Fruit fly (Drosophila melanogaster) whole organism, pupa: Measurements from ENCODE around the gene CG5191.

Source experiments
- CG10348 ChIP-seq: fragments of 200-800 bp; sonication (Bioruptor generic); IDR thresholded peaks from 2 replicates; pipeline ENCODE4 v1.3.6; 2022; ENCODE audit warnings: missing biosample characterization, missing genetic modification characterization
- CG12605 ChIP-seq: fragments of 200-800 bp; sonication (Bioruptor generic); IDR thresholded peaks from 2 replicates; pipeline ENCODE4 v1.3.6; 2022; ENCODE audit warnings: missing biosample characterization, missing genetic modification characterization
- CG13204 ChIP-seq: fragments of 200-800 bp; sonication (Bioruptor generic); optimal IDR thresholded peaks from 2 replicates; lab custom pipeline; 2018; ENCODE audit warnings: missing biosample characterization, mild to moderate bottlenecking, missing genetic modification characterization, moderate library complexity
- CG14655 ChIP-seq: fragments of 200-800 bp; sonication (Bioruptor generic); optimal IDR thresholded peaks from 3 replicates; lab custom pipeline; 2017; ENCODE audit warnings: mild to moderate bottlenecking, missing biosample characterization, missing genetic modification reagents, missing genetic modification characterization
- CG15710 ChIP-seq: fragments of 200-800 bp; sonication (Bioruptor generic); optimal IDR thresholded peaks from 2 replicates; lab custom pipeline; 2018; ENCODE audit warnings: missing biosample characterization, mild to moderate bottlenecking, missing genetic modification characterization, moderate library complexity
- CG17806 ChIP-seq: fragments of 200-800 bp; sonication (Bioruptor generic); optimal IDR thresholded peaks from 2 replicates; lab custom pipeline; 2018; ENCODE audit warnings: missing biosample characterization, mild to moderate bottlenecking, missing genetic modification characterization, moderate library complexity
- CG32121 ChIP-seq: fragments of 200-800 bp; sonication (Bioruptor generic); IDR thresholded peaks from 2 replicates; pipeline ENCODE4 v1.3.6; 2022; ENCODE audit warnings: missing biosample characterization, missing genetic modification characterization
- CG34367 ChIP-seq: fragments of 200-800 bp; sonication (Bioruptor generic); optimal IDR thresholded peaks from 2 replicates; lab custom pipeline; 2018; ENCODE audit warnings: missing biosample characterization, mild to moderate bottlenecking, missing genetic modification characterization
- CG4496 ChIP-seq: fragments of 200-800 bp; sonication (Bioruptor generic); IDR thresholded peaks from 3 replicates; pipeline ENCODE4 v1.3.6; 2022; ENCODE audit warnings: missing biosample characterization, missing genetic modification characterization
- CG8159 ChIP-seq: fragments of 200-800 bp; sonication (Bioruptor generic); optimal IDR thresholded peaks from 3 replicates; lab custom pipeline; 2018; ENCODE audit warnings: missing biosample characterization, mild to moderate bottlenecking, missing genetic modification characterization, moderate library complexity
- CG8301 ChIP-seq: fragments of 200-800 bp; sonication (Bioruptor generic); optimal IDR thresholded peaks from 2 replicates; lab custom pipeline; 2018; ENCODE audit warnings: missing biosample characterization, mild to moderate bottlenecking, missing genetic modification characterization
- CG9948 ChIP-seq: fragments of 200-800 bp; sonication (Bioruptor generic); optimal IDR thresholded peaks from 2 replicates; lab custom pipeline; 2018; ENCODE audit warnings: missing biosample characterization, mild to moderate bottlenecking, missing genetic modification characterization, moderate library complexity
- D1 ChIP-seq: fragments of 200-800 bp; sonication (Bioruptor generic); optimal IDR thresholded peaks from 2 replicates; lab custom pipeline; 2018; ENCODE audit warnings: missing biosample characterization, mild to moderate bottlenecking, missing genetic modification characterization, moderate library complexity
- EcR ChIP-seq: fragments of 200-800 bp; sonication (Bioruptor generic); optimal IDR thresholded peaks from 3 replicates; lab custom pipeline; 2019; ENCODE audit warnings: missing biosample characterization, missing genetic modification characterization, mild to moderate bottlenecking, moderate library complexity, missing genetic modification reagents
- Ets98B ChIP-seq: fragments of 200-800 bp; sonication (Bioruptor generic); IDR thresholded peaks from 2 replicates; pipeline ENCODE4 v1.3.6; 2022; ENCODE audit warnings: missing biosample characterization, missing genetic modification characterization
- Pif1A ChIP-seq: fragments of 200-800 bp; sonication (Bioruptor generic); optimal IDR thresholded peaks from 3 replicates; lab custom pipeline; 2016; ENCODE audit warnings: missing biosample characterization, missing genetic modification characterization
- Pif1B ChIP-seq: fragments of 200-800 bp; sonication (Bioruptor generic); optimal IDR thresholded peaks from 3 replicates; lab custom pipeline; 2016; ENCODE audit warnings: missing biosample characterization, missing genetic modification characterization
- Snoo ChIP-seq: fragments of 200-800 bp; sonication (Bioruptor generic); optimal IDR thresholded peaks from 3 replicates; lab custom pipeline; 2017; ENCODE audit warnings: missing biosample characterization, mild to moderate bottlenecking, missing genetic modification characterization, inconsistent platforms
- fd96Ca ChIP-seq: fragments of 200-800 bp; sonication (Bioruptor generic); IDR thresholded peaks from 3 replicates; pipeline ENCODE4 v1.3.6; 2022; ENCODE audit warnings: missing biosample characterization, missing genetic modification characterization
- gl ChIP-seq: fragments of 200-800 bp; sonication (Bioruptor generic); optimal IDR thresholded peaks from 2 replicates; lab custom pipeline; 2018; ENCODE audit warnings: missing biosample characterization, mild to moderate bottlenecking, missing genetic modification characterization
- rn ChIP-seq: fragments of 200-800 bp; sonication (Bioruptor generic); IDR thresholded peaks from 2 replicates; pipeline ENCODE4 v1.3.6; 2022; ENCODE audit warnings: missing biosample characterization, missing genetic modification characterization

CG5191 gene

DNA sequence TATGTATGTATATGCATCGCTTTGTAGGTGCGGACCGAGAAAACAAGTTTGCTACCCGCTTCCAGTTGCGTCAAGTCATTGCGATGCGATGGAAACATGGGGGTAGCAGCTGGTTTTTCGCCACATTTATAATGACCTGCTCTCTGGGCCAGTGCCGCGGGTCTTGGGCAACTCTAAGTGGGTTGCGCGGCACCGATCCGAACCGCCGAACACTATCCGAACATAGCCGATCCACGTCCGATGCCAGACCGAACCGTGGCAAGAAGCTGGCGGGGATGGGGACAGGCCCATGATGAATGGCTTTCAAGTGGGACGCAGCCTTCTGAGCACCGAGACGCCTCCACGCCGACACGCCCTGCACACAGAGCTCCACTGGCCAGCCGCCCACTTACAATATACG, 43.4 kb downstream of the CG5191 start:
- TF ChIP-seq D1 (tag; lab: Kevin White, UChicago) (no peak), CG34367 (tag; lab: Kevin White, UChicago) (no peak), CG4496 (GFP tag; lab: Robert Waterston, UW) (peak; percentile 87), CG17806 (tag; lab: Kevin White, UChicago) (no peak), CG12605 (no peak), rn (GFP tag; lab: Robert Waterston, UW) (no peak), CG32121 (peak; percentile 71), CG15710 (tag; lab: Kevin White, UChicago) (no peak), CG8159 (tag; lab: Kevin White, UChicago) (no peak), gl (tag; lab: Kevin White, UChicago) (no peak), CG13204 (peak; percentile 27), Ets98B (GFP tag; lab: Robert Waterston, UW) (peak; percentile 69), EcR (peak; percentile 20), CG8301 (tag; lab: Kevin White, UChicago) (no peak), CG14655 (no peak), Snoo (no peak)

DNA sequence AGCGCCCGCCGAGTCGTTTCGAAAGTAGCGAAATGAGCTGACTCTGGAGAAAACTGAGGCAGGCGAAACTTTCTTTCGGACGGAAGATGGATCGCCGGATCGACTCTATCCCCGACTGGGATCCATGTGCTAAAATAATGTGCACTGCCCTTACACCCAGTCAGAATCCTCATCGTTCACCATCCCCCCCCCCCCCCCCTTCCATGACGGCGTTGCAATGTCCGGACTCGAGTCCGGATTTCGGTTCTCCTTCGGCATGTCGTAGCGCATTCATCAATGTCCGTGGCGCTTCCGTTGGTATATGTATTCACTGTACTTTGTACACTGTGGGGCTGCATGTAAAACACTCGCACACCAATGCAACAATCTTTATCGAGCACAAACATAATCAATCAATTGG, 44.4 kb downstream of the CG5191 start:
- TF ChIP-seq CG8159 (tag; lab: Kevin White, UChicago) (no peak), CG17806 (tag; lab: Kevin White, UChicago) (no peak), Snoo (no peak), CG13204 (no peak), Pif1B (no peak), CG4496 (GFP tag; lab: Robert Waterston, UW) (no peak), CG9948 (tag; lab: Kevin White, UChicago) (no peak), CG12605 (no peak), CG14655 (no peak), D1 (tag; lab: Kevin White, UChicago) (no peak), EcR (no peak), rn (GFP tag; lab: Robert Waterston, UW) (no peak), CG8301 (tag; lab: Kevin White, UChicago) (no peak), Ets98B (GFP tag; lab: Robert Waterston, UW) (no peak), CG10348 (GFP tag; lab: Robert Waterston, UW) (no peak), CG15710 (tag; lab: Kevin White, UChicago) (no peak), CG32121 (no peak), fd96Ca (GFP tag; lab: Robert Waterston, UW) (no peak), gl (tag; lab: Kevin White, UChicago) (no peak)

DNA sequence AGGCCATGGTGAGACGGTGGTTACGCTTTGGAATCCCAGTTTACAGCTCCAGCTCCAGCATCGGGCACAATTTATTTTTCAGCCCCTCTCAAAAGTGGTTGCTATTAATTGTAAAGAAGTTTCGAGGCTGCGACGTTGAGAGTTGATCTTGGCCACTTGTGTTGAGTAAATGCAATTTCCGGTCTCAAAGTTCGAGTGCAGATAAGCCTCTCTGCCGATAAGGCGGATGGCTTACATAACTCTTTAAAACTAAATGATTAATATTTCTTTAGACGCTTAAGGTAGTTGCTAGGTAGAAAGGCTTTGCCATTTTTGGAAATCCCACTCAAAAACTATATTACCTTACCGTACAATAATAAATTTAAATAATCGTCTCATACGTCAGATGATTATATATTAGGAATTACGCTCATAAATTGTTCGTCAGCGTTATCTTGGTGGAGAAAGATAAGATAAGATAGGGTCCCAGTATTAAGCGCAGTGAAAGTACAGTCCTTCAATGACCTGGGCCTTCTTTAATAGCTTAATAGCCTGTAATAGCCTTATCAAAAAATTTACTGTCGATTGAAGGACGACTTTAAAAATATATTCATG, 45.0 kb downstream of the CG5191 start:
- no peak for TF ChIP-seq EcR
- no peak for TF ChIP-seq fd96Ca (GFP tag; lab: Robert Waterston, UW)
- no peak for TF ChIP-seq Pif1B
- no peak for TF ChIP-seq Pif1A (GFP tag; lab: Kevin White, UChicago)
- no peak for TF ChIP-seq CG12605
- no peak for TF ChIP-seq CG34367 (tag; lab: Kevin White, UChicago)
- TF ChIP-seq CG32121 = no peak
- no peak for TF ChIP-seq CG13204
- no peak for TF ChIP-seq CG9948 (tag; lab: Kevin White, UChicago)
- TF ChIP-seq CG10348 (GFP tag; lab: Robert Waterston, UW) = no peak
- TF ChIP-seq CG8301 (tag; lab: Kevin White, UChicago) = no peak
- no peak for TF ChIP-seq Snoo
- TF ChIP-seq CG14655 = no peak
- TF ChIP-seq rn (GFP tag; lab: Robert Waterston, UW) = no peak
- TF ChIP-seq CG15710 (tag; lab: Kevin White, UChicago) = no peak
- TF ChIP-seq CG8159 (tag; lab: Kevin White, UChicago) = no peak
- TF ChIP-seq gl (tag; lab: Kevin White, UChicago) = no peak
- TF ChIP-seq CG17806 (tag; lab: Kevin White, UChicago) = no peak
- TF ChIP-seq Ets98B (GFP tag; lab: Robert Waterston, UW) = no peak
- no peak for TF ChIP-seq D1 (tag; lab: Kevin White, UChicago)

DNA sequence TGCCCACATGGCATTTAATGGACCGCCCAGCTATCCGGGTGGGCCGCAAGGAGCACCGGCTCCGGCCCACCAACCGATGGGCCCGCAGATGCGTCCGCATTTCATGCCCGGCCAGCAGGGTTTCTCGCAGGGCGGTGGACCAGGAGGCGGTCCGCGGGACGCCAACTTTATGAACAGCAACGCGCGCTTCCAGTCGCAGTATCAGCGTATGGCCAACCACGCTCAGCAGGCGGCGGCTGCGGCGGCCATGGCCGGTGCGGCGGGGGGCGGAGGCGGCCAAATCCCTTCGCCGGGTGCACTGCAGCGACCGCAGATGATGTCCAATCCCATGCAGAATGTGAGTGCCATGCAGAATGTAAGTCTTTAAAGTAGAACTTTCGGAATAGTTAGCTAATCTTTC, 47.5 kb downstream of the CG5191 start:
- no peak for TF ChIP-seq CG9948 (tag; lab: Kevin White, UChicago)
- TF ChIP-seq fd96Ca (GFP tag; lab: Robert Waterston, UW) = 0 out of 3 replicates have a peak, but pooled peaks have one; percentile 5

DNA sequence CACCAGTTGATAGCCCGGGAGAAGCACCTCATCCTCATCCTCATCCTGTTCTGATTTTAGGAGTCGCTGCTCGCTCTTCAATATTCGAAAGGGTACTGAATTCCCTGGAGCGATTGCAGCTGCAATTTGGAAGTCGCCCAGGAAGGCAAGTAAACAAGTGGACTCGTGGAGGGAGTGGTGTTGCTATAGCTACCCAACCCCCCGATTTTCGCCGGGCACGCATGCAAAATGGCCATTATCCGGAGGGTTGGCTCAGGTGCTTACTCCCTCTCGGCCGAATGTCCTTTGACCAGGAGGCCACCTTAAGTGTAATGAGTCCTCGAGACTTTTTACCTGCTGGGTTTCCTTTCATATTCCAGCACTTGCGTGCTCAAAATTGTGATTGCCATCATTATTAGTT, 56.1 kb downstream of the CG5191 start, which contains the start of gene CG15923:
TSS of gene CG15923 (minus strand) at position 101 of the 400 bp plus-strand sequence.
- TF ChIP-seq CG12605 (no peak), CG9948 (tag; lab: Kevin White, UChicago) (no peak), CG14655 (no peak), CG13204 (no peak), CG8159 (tag; lab: Kevin White, UChicago) (no peak), CG10348 (GFP tag; lab: Robert Waterston, UW) (no peak), CG15710 (tag; lab: Kevin White, UChicago) (no peak), fd96Ca (GFP tag; lab: Robert Waterston, UW) (no peak), CG17806 (tag; lab: Kevin White, UChicago) (no peak), CG4496 (GFP tag; lab: Robert Waterston, UW) (no peak), Pif1B (no peak)

DNA sequence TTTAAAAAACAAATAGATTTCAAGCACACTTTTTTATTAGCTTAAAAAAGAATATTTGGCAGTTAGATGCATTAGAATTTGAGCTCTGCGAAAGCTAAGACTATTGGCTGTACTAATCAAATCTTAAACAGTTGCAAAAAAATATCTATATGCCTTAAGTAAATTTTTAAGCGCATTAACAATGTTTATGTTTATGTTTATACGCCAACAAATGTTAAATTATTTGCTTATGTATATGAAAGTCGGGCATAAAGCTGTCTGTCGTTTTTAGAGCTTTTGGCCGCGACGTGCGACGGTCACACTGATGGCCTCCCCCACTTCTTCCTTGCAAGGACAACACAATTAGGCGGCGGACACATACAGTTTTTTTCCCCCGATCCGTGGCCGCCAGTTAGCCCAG, 56.9 kb downstream of the CG5191 start, which contains the start of gene CG5466:
TSS of gene CG5466 (plus strand) at position 301 of the 400 bp plus-strand sequence.
- TF ChIP-seq CG4496 (GFP tag; lab: Robert Waterston, UW) = 0 out of 3 replicates have a peak, but pooled peaks have one; percentile 7
- TF ChIP-seq CG10348 (GFP tag; lab: Robert Waterston, UW) = no peak
